Worm (Caenorhabditis elegans) whole organism, midembryonic: ENCODE data around the gene mml-1.

Experiments used
- T22C8.4 ChIP-seq: fragments of 200-800 bp; sonication (Bioruptor generic); IDR thresholded peaks from 2 replicates; pipeline ENCODE4 v1.3.6; 2022; ENCODE audit warnings: missing genetic modification characterization, missing compliant biosample characterization
- cog-1 ChIP-seq: sonication (generic microtip); optimal IDR thresholded peaks from 2 replicates; lab custom pipeline; 2016; ENCODE audit warnings: missing genetic modification characterization, missing compliant biosample characterization
- flt-1 ChIP-seq: fragments of 200-800 bp; sonication (Bioruptor generic); IDR thresholded peaks from 2 replicates; pipeline ENCODE4 v1.3.6; 2022; ENCODE audit warnings: missing genetic modification characterization, missing compliant biosample characterization
- klf-2 ChIP-seq: fragments of 200-800 bp; sonication (Bioruptor generic); conservative IDR thresholded peaks from 2 replicates; pipeline ENCODE4 v1.3.6; 2022; ENCODE audit warnings: missing genetic modification reagents, missing genetic modification characterization, missing compliant biosample characterization
- med-1 ChIP-seq: sonication (generic microtip); optimal IDR thresholded peaks from 2 replicates; lab custom pipeline; 2017; ENCODE audit warnings: missing genetic modification characterization, mild to moderate bottlenecking, missing compliant biosample characterization, antibody characterized with exemption, missing genetic modification reagents; ENCODE audit not compliant: insufficient read depth
- tab-1 ChIP-seq: fragments of 200-800 bp; sonication (Bioruptor generic); IDR thresholded peaks from 2 replicates; pipeline ENCODE4 v1.3.6; 2022; ENCODE audit warnings: missing genetic modification characterization, missing compliant biosample characterization
- ztf-29 ChIP-seq: fragments of 200-800 bp; sonication (Bioruptor generic); IDR thresholded peaks from 2 replicates; pipeline ENCODE4 v1.3.6; 2022; ENCODE audit warnings: missing genetic modification reagents, missing genetic modification characterization, missing compliant biosample characterization

DNA sequence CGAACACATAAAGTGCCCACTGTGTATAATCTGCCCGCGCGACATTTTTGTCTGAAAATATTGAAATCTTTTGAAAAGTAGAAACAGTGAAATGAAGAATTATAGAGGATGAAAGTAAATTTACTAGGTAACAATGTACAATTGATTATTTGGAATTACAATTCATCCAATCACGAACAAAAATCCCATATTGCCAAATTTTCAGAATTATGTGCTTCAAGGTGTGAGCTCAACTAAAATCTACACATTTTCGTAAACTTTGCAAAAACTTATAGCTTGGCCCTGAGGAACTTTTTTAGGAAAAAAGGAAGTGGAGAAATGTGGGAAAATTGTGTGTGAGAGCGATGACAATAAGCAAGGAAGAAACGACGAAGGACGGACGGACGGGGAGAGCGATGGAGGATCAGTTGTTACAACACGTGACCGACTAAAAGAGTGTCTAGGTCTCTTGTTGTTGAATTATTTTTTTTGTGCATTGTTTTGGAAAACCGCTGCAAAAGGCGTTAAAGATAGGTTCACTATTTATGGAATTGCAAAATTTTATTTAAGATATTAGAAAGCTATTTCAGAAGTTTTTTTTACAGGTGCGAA lies at the start of gene mml-1:
- TF ChIP-seq ztf-29 (GFP tag; lab: Robert Waterston, UW): no peak
- no peak for TF ChIP-seq med-1 (GFP tag; lab: Kevin White, UChicago)
- TF ChIP-seq flt-1 (GFP tag; lab: Robert Waterston, UW): no peak
- TF ChIP-seq tab-1 (GFP tag; lab: Robert Waterston, UW): no peak
- no peak for TF ChIP-seq klf-2 (GFP tag; lab: Robert Waterston, UW)
- TF ChIP-seq T22C8.4 (GFP tag; lab: Robert Waterston, UW): no peak
- no peak for TF ChIP-seq cog-1 (tag; lab: Kevin White, UChicago)
